Fruit fly (Drosophila melanogaster): Measurements from ENCODE around the gene fz4.

fz4 gene

dm6 chrX:7097859-7098303 is 12.2 kb downstream of the fz4 start, which contains the start of gene Sxl (continued):
- TF ChIP-seq esn (GFP tag; optimal IDR thresholded peaks at IDR 0.05) (peak; percentile 16), Eip93F (GFP tag; optimal IDR thresholded peaks at IDR 0.05) (no peak), Sox15 (GFP tag; optimal IDR thresholded peaks at IDR 0.05) (no peak), CG6163 (GFP tag; IDR thresholded peaks at IDR 0.05) (no peak), Ets96B (tag; optimal IDR thresholded peaks at IDR 0.05) (no peak), CG3919 (GFP tag; optimal IDR thresholded peaks at IDR 0.05) (no peak), CG34406 (GFP tag; optimal IDR thresholded peaks at IDR 0.05) (no peak), Eip75B (GFP tag; optimal IDR thresholded peaks at IDR 0.05) (no peak), salr (GFP tag; optimal IDR thresholded peaks at IDR 0.05) (no peak), CG10669 (GFP tag; optimal IDR thresholded peaks at IDR 0.05) (no peak), CG3032 (tag; optimal IDR thresholded peaks at IDR 0.05) (no peak), achi (GFP tag; optimal IDR thresholded peaks at IDR 0.05) (no peak), Met (GFP tag; optimal IDR thresholded peaks at IDR 0.05) (no peak), Gug (GFP tag; IDR thresholded peaks at IDR 0.05) (no peak), CG31627 (GFP tag; optimal IDR thresholded peaks at IDR 0.05) (no peak), Lpt (GFP tag; optimal IDR thresholded peaks at IDR 0.05) (no peak), CG8632 (GFP tag; optimal IDR thresholded peaks at IDR 0.05) (no peak), pdm3 (GFP tag; optimal IDR thresholded peaks at IDR 0.05) (no peak), Hr4 (GFP tag; optimal IDR thresholded peaks at IDR 0.05) (no peak), CG6854 (GFP tag; optimal IDR thresholded peaks at IDR 0.05) (peak; percentile 39), Ets21C (GFP tag; optimal IDR thresholded peaks at IDR 0.05) (no peak), CG8319 (GFP tag; optimal IDR thresholded peaks at IDR 0.05) (no peak)

dm6 chrX:7097071-7097858 is 12.9 kb downstream of the fz4 start:
- TF ChIP-seq CG4318 (GFP tag; optimal IDR thresholded peaks at IDR 0.05) (no peak), CG6792 (GFP tag; optimal IDR thresholded peaks at IDR 0.05) (no peak), CG8632 (GFP tag; optimal IDR thresholded peaks at IDR 0.05) (peak; percentile 13), eg (GFP tag; IDR thresholded peaks at IDR 0.05) (peak; percentile 67; the same call in 2 of the 3 replicates), Eip78C (GFP tag) (peak; percentile 64), net (GFP tag; optimal IDR thresholded peaks at IDR 0.05) (peak; percentile 60), Sox102F (GFP tag; optimal IDR thresholded peaks at IDR 0.05) (no peak), spab (GFP tag; optimal IDR thresholded peaks at IDR 0.05) (peak; percentile 7), ss (GFP tag; optimal IDR thresholded peaks at IDR 0.05) (peak; percentile 73 to 82), CG15336 (GFP tag; IDR thresholded peaks at IDR 0.05) (0 out of 2 replicates have a peak, but pooled peaks have one; percentile 43), CG8119 (GFP tag; IDR thresholded peaks at IDR 0.05) (peak; percentile 46; the same call in 1 of the 3 replicates), svp (GFP tag) (peak; percentile 43), CG10669 (GFP tag; optimal IDR thresholded peaks at IDR 0.05) (peak; percentile 9), Lpt (GFP tag; optimal IDR thresholded peaks at IDR 0.05) (peak; percentile 52), Ets96B (tag; optimal IDR thresholded peaks at IDR 0.05) (peak; percentile 45), OdsH (GFP tag; optimal IDR thresholded peaks at IDR 0.05) (peak; percentile 24), lz (GFP tag; optimal IDR thresholded peaks at IDR 0.05) (no peak), CG3919 (GFP tag; optimal IDR thresholded peaks at IDR 0.05) (peak; percentile 3), Eip93F (GFP tag; optimal IDR thresholded peaks at IDR 0.05) (peak; percentile 54), CG3032 (tag; optimal IDR thresholded peaks at IDR 0.05) (peak; percentile 14), achi (GFP tag; optimal IDR thresholded peaks at IDR 0.05) (peak; percentile 25), CG6276 (GFP tag; optimal IDR thresholded peaks at IDR 0.05) (peak; percentile 82), dac (GFP tag; optimal IDR thresholded peaks at IDR 0.05) (peak; percentile 38), CG6163 (GFP tag; IDR thresholded peaks at IDR 0.05) (peak; percentile 12; the same call in 2 of the 3 replicates), CG9139 (GFP tag; optimal IDR thresholded peaks at IDR 0.05) (peak; percentile 41), CG32006 (GFP tag; optimal IDR thresholded peaks at IDR 0.05) (peak; percentile 44), CG11294 (GFP tag; IDR thresholded peaks at IDR 0.05) (no peak), salr (GFP tag; optimal IDR thresholded peaks at IDR 0.05) (peak in 1 of 2 experiments; percentile 57), CG10631 (GFP tag; optimal IDR thresholded peaks at IDR 0.05) (no peak), vri (GFP tag; optimal IDR thresholded peaks at IDR 0.05) (no peak), Hr39 (GFP tag; optimal IDR thresholded peaks at IDR 0.05) (no peak), CG6808 (GFP tag; optimal IDR thresholded peaks at IDR 0.05) (peak; percentile 66), esn (GFP tag; optimal IDR thresholded peaks at IDR 0.05) (no peak)

Data from whole organism, prepupa.